Fruit fly (Drosophila melanogaster): Measurements from ENCODE around the gene fid.
A peak's percentile ranks its signal among the peaks of the same experiment; 100 is the strongest.

The fid gene

dm6 chr3R:26017771-26018731 is 48.2 kb downstream of the fid start (continued):
- TF ChIP-seq Asciz (GFP tag; optimal IDR thresholded peaks at IDR 0.05) (peak; percentile 81), Elba2 (GFP tag; optimal IDR thresholded peaks at IDR 0.05) (peak; percentile 20), Poxn (GFP tag; IDR thresholded peaks at IDR 0.05) (no peak), CG15696 (tag; optimal IDR thresholded peaks at IDR 0.05) (peak; percentile 99), abd-A (tag; optimal IDR thresholded peaks at IDR 0.05) (no peak), trem (tag; optimal IDR thresholded peaks at IDR 0.05) (peak; percentile 79), CG12659 (GFP tag; optimal IDR thresholded peaks at IDR 0.05) (peak; percentile 69), sens-2 (GFP tag; IDR thresholded peaks at IDR 0.05) (0 out of 2 replicates have a peak, but pooled peaks have one; percentile 40), CG17385 (GFP tag; optimal IDR thresholded peaks at IDR 0.05) (peak; percentile 67), CG34376 (GFP tag; optimal IDR thresholded peaks at IDR 0.05) (no peak), gt (GFP tag; IDR thresholded peaks at IDR 0.05) (no peak), CG30431 (GFP tag; optimal IDR thresholded peaks at IDR 0.05) (peak; percentile 83), CG16815 (GFP tag; optimal IDR thresholded peaks at IDR 0.05) (peak; percentile 91), odd (GFP tag; optimal IDR thresholded peaks at IDR 0.05) (peak; percentile 72), hkb (optimal IDR thresholded peaks at IDR 0.05) (no peak), hkb (GFP tag; IDR thresholded peaks at IDR 0.05) (peak; percentile 26; the same call in 1 of the 2 replicates), sr (GFP tag; IDR thresholded peaks at IDR 0.05) (no peak), ci (GFP tag; IDR thresholded peaks at IDR 0.05) (peak; percentile 52; the same call in 1 of the 3 replicates), gsb-n (tag; optimal IDR thresholded peaks at IDR 0.05) (peak; percentile 95), CG10543 (GFP tag; optimal IDR thresholded peaks at IDR 0.05) (no peak), croc (GFP tag; conservative IDR thresholded peaks at IDR 0.05) (peak; percentile 88), TFAM (GFP tag; optimal IDR thresholded peaks at IDR 0.05) (no peak), CG11247 (GFP tag; IDR thresholded peaks at IDR 0.05) (peak; percentile 6; the same call in 1 of the 2 replicates), Sox102F (GFP tag; optimal IDR thresholded peaks at IDR 0.05) (peak; percentile 82), corto (GFP tag; optimal IDR thresholded peaks at IDR 0.05) (peak; percentile 66), CG6272 (GFP tag; IDR thresholded peaks at IDR 0.05) (no peak), Ada2b (GFP tag; IDR thresholded peaks at IDR 0.05) (peak; percentile 44), HLHmδ (GFP tag; optimal IDR thresholded peaks at IDR 0.05) (peak; percentile 93), CG18764 (GFP tag; optimal IDR thresholded peaks at IDR 0.05) (peak; percentile 35), schlank (tag; optimal IDR thresholded peaks at IDR 0.05) (no peak), CG18599 (GFP tag; optimal IDR thresholded peaks at IDR 0.05) (peak; percentile 69), lmd (GFP tag; IDR thresholded peaks at IDR 0.05) (peak; percentile 65; the same call in 1 of the 2 replicates), ranshi (GFP tag; IDR thresholded peaks at IDR 0.05) (peak; percentile 51; the same call in 1 of the 2 replicates), ab (GFP tag; optimal IDR thresholded peaks at IDR 0.05) (no peak), dpn (GFP tag; optimal IDR thresholded peaks at IDR 0.05) (peak in 1 of 2 experiments; percentile 63), CG3163 (GFP tag; optimal IDR thresholded peaks at IDR 0.05) (no peak), Hr3 (GFP tag; optimal IDR thresholded peaks at IDR 0.05) (peak; percentile 72), HmgZ (tag; optimal IDR thresholded peaks at IDR 0.05) (no peak), CG32532 (GFP tag; IDR thresholded peaks at IDR 0.05) (no peak; the same call in 1 of the 2 replicates), da (GFP tag; optimal IDR thresholded peaks at IDR 0.05) (peak; percentile 3), shn (GFP tag; optimal IDR thresholded peaks at IDR 0.05) (no peak), Mad (GFP tag; optimal IDR thresholded peaks at IDR 0.05) (no peak), tap (tag; optimal IDR thresholded peaks at IDR 0.05) (peak; percentile 66), Kr (GFP tag; optimal IDR thresholded peaks at IDR 0.05) (peak; percentile 95), Mes4 (GFP tag; optimal IDR thresholded peaks at IDR 0.05) (no peak), Fer1 (GFP tag; optimal IDR thresholded peaks at IDR 0.05) (peak; percentile 24), NK7.1 (GFP tag; optimal IDR thresholded peaks at IDR 0.05) (no peak), E2f1 (GFP tag; IDR thresholded peaks at IDR 0.05) (peak; percentile 63), gcm (GFP tag; optimal IDR thresholded peaks at IDR 0.05) (peak; percentile 91)
